Fruit fly (Drosophila melanogaster): ENCODE data around the gene CG43131.

Gene CG43131

dm6 chr3R:5060669-5061339 is 48.2 kb downstream of the CG43131 start (continued):
- TF ChIP-seq jim (GFP tag; optimal IDR thresholded peaks at IDR 0.05) = no peak
- TF ChIP-seq Hr78 (GFP tag; optimal IDR thresholded peaks at IDR 0.05) = no peak
- TF ChIP-seq tai (GFP tag; optimal IDR thresholded peaks at IDR 0.05) = peak; percentile 73
- TF ChIP-seq OdsH (GFP tag; optimal IDR thresholded peaks at IDR 0.05) = peak; percentile 80
- peak; percentile 74 for TF ChIP-seq Sp1 (GFP tag; optimal IDR thresholded peaks at IDR 0.05)
- TF ChIP-seq fru (GFP tag; optimal IDR thresholded peaks at IDR 0.05) = peak; percentile 80
- TF ChIP-seq CrebA (GFP tag; optimal IDR thresholded peaks at IDR 0.05; ENCODE audit: borderline replicate concordance) = no peak
- peak; percentile 34 for TF ChIP-seq Hnf4 (GFP tag; optimal IDR thresholded peaks at IDR 0.05)
- peak; percentile 12 for TF ChIP-seq Rel (GFP tag; optimal IDR thresholded peaks at IDR 0.05)
- no peak for TF ChIP-seq Rel (tag; optimal IDR thresholded peaks at IDR 0.05)
- no peak for TF ChIP-seq Jra (GFP tag; optimal IDR thresholded peaks at IDR 0.05)
- peak; percentile 65 for TF ChIP-seq woc (GFP tag; optimal IDR thresholded peaks at IDR 0.05)
- TF ChIP-seq pan (optimal IDR thresholded peaks at IDR 0.05) = no peak
- TF ChIP-seq HLH106 (tag; optimal IDR thresholded peaks at IDR 0.05) = peak; percentile 63
- TF ChIP-seq GATAd (GFP tag; optimal IDR thresholded peaks at IDR 0.05) = no peak

dm6 chr3R:5060281-5060668 is 48.7 kb downstream of the CG43131 start:
- TF ChIP-seq Myc (optimal IDR thresholded peaks at IDR 0.05) = no peak
- peak; percentile 42 for TF ChIP-seq rgr (GFP tag; optimal IDR thresholded peaks at IDR 0.05)
- no peak for TF ChIP-seq tai (GFP tag; optimal IDR thresholded peaks at IDR 0.05)
- no peak for TF ChIP-seq Abd-B (GFP tag; optimal IDR thresholded peaks at IDR 0.05)
- no peak for TF ChIP-seq jim (GFP tag; optimal IDR thresholded peaks at IDR 0.05)
- peak; percentile 46 for TF ChIP-seq OdsH (GFP tag; optimal IDR thresholded peaks at IDR 0.05)
- peak; percentile 18 for TF ChIP-seq Hnf4 (GFP tag; optimal IDR thresholded peaks at IDR 0.05)
- TF ChIP-seq Hr78 (GFP tag; optimal IDR thresholded peaks at IDR 0.05) = no peak
- no peak for TF ChIP-seq dsf (GFP tag; optimal IDR thresholded peaks at IDR 0.05; ENCODE audit: borderline replicate concordance)
- no peak for TF ChIP-seq Rel (GFP tag; optimal IDR thresholded peaks at IDR 0.05)
- TF ChIP-seq Rel (tag; optimal IDR thresholded peaks at IDR 0.05) = no peak
- TF ChIP-seq Dif (GFP tag; optimal IDR thresholded peaks at IDR 0.05; ENCODE audit: partially characterized antibody) = no peak
- no peak for TF ChIP-seq brk (GFP tag; optimal IDR thresholded peaks at IDR 0.05)
- no peak for TF ChIP-seq Sp1 (GFP tag; optimal IDR thresholded peaks at IDR 0.05)
- peak; percentile 4 for TF ChIP-seq fru (GFP tag; optimal IDR thresholded peaks at IDR 0.05)
- no peak for TF ChIP-seq woc (GFP tag; optimal IDR thresholded peaks at IDR 0.05)
- no peak for TF ChIP-seq Mio (GFP tag; optimal IDR thresholded peaks at IDR 0.05)
- TF ChIP-seq N (GFP tag; optimal IDR thresholded peaks at IDR 0.05) = no peak
- TF ChIP-seq Dfd (GFP tag; optimal IDR thresholded peaks at IDR 0.05) = no peak
- no peak for TF ChIP-seq CG9705 (GFP tag; optimal IDR thresholded peaks at IDR 0.05)
- TF ChIP-seq usp (GFP tag; optimal IDR thresholded peaks at IDR 0.05) = no peak
- no peak for TF ChIP-seq dl (GFP tag; optimal IDR thresholded peaks at IDR 0.05; ENCODE audit: insufficient read depth in 1 of 2, partially characterized antibody in 2 of 2)
- no peak for TF ChIP-seq pan (optimal IDR thresholded peaks at IDR 0.05)
- no peak for TF ChIP-seq dmrt93B (GFP tag; optimal IDR thresholded peaks at IDR 0.05)
- peak; percentile 20 for TF ChIP-seq HLH106 (tag; optimal IDR thresholded peaks at IDR 0.05)
- TF ChIP-seq lola (GFP tag; optimal IDR thresholded peaks at IDR 0.05) = no peak
- no peak for TF ChIP-seq CrebA (GFP tag; optimal IDR thresholded peaks at IDR 0.05; ENCODE audit: borderline replicate concordance)
- peak in 1 of 2 experiments; percentile 45 for TF ChIP-seq foxo (GFP tag; optimal IDR thresholded peaks at IDR 0.05)
- no peak for TF ChIP-seq psq (GFP tag; optimal IDR thresholded peaks at IDR 0.05)
- no peak for TF ChIP-seq GATAd (GFP tag; optimal IDR thresholded peaks at IDR 0.05)
- TF ChIP-seq sv (GFP tag; optimal IDR thresholded peaks at IDR 0.05) = no peak
- peak; percentile 28 for TF ChIP-seq ey (GFP tag; optimal IDR thresholded peaks at IDR 0.05)
- no peak for TF ChIP-seq Hr83 (GFP tag; optimal IDR thresholded peaks at IDR 0.05; ENCODE audit: poor library complexity, severe bottlenecking)
- peak; percentile 66 for TF ChIP-seq sage (GFP tag; optimal IDR thresholded peaks at IDR 0.05)
- no peak for TF ChIP-seq Jra (GFP tag; optimal IDR thresholded peaks at IDR 0.05)
- no peak for TF ChIP-seq br (GFP tag; optimal IDR thresholded peaks at IDR 0.05)
- TF ChIP-seq CG32264 (GFP tag; optimal IDR thresholded peaks at IDR 0.05) = no peak
- TF ChIP-seq Vsx2 (GFP tag; optimal IDR thresholded peaks at IDR 0.05; ENCODE audit: partially characterized antibody) = no peak
- TF ChIP-seq h (GFP tag; optimal IDR thresholded peaks at IDR 0.05) = peak; percentile 47

All from whole organism, wandering third instar larva.